Worm (Caenorhabditis elegans) whole organism, L4 larva: ENCODE measurements around the gene srd-44.

ENCODE experiments used
- fkh-10 ChIP-seq: fragments of 150-350 bp; optimal IDR thresholded peaks from 2 replicates; lab custom pipeline; 2014; ENCODE audit warnings: missing biosample characterization, missing genetic modification reagents, missing genetic modification characterization
- zag-1 ChIP-seq: fragments of 150-350 bp; optimal IDR thresholded peaks from 2 replicates; lab custom pipeline; 2014; ENCODE audit warnings: missing biosample characterization, missing genetic modification characterization

DNA sequence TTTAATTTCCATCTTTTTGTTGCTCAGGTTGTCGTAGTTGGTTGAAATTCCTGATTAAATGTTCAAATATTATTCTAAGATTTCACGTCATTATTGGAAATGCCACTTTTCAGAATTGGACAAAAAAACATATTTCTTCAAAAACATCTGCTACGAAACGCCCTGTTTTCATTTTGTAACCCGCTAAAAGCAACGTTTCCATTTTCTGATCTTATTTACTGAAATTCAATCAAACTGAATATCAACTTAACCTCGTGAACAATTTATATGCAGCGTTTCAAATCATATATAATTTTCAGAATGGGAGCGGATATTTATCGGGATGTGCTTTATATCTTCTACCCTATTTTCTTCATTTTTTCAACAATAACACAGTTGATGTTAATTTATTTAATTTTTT, 14.8 kb upstream of the srd-44 start, which contains the start of gene srd-40:
- TF ChIP-seq fkh-10 (GFP tag; lab: Kevin White, UChicago) (no peak), zag-1 (no peak)
